Worm (Caenorhabditis elegans): ENCODE data around the gene C39E9.7.

DNA sequence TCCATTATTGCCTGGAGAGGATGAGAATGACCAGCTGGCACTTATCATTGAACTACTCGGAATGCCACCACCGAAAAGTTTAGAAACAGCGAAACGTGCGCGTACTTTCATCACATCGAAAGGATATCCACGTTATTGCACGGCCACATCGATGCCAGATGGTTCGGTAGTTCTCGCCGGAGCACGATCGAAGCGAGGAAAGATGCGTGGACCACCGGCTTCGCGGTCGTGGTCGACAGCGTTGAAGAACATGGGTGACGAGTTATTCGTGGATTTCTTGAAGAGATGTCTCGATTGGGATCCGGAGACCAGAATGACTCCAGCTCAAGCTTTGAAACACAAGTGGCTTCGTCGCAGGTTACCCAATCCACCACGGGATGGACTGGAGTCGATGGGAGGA is 43.0 kb downstream of the C39E9.7 start:
- TF ChIP-seq pag-3 (tag; optimal IDR thresholded peaks at IDR 0.05; ENCODE audit: borderline replicate concordance) (no peak), nhr-11 (tag; optimal IDR thresholded peaks at IDR 0.05) (no peak), sox-2 (GFP tag; IDR thresholded peaks at IDR 0.05) (no peak)

All from whole organism, late embryonic.